Worm (Caenorhabditis elegans): ENCODE results near the gene C17F4.7.
"Not testable (repeated sequence)": the region's sequence is repeated elsewhere in the genome, so short reads cannot be mapped to it uniquely, and the experiment has no call there.

C17F4.7 gene

DNA sequence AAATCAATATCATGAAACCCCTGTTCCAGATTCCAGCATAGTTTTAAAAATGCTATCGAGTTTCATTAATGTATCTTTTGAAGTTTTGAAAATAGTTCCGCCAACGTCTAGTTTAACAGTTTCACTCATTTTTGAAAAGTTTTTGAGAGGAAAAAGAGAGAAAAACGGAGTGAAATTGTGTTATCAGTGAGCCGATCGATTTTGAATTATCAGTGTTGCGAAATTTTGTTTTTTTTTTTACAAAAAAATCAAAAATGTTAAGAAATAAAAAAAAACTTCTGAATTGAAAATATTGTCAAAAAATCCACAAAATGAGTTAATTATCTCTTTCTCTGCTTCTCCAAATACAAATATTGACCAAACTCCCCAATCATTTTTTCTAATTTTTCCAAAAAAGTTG lies 23.1 kb downstream of the C17F4.7 start, which contains the start of gene ZC239.13:
Gene ZC239.13, minus strand, starts transcription at position 154 of the 400 bp plus-strand sequence.
- TF ChIP-seq dve-1 (tag; optimal IDR thresholded peaks at IDR 0.05): no peak
- TF ChIP-seq pag-3 (tag; optimal IDR thresholded peaks at IDR 0.05; ENCODE audit: borderline replicate concordance): no peak
- no peak for TF ChIP-seq lin-11 (tag; optimal IDR thresholded peaks at IDR 0.05)
- no peak for TF ChIP-seq sox-4 (tag; optimal IDR thresholded peaks at IDR 0.05)
- TF ChIP-seq ceh-9 (tag; optimal IDR thresholded peaks at IDR 0.05): no peak
- TF ChIP-seq elt-4 (tag; optimal IDR thresholded peaks at IDR 0.05): no peak
- no peak for TF ChIP-seq nfya-1 (tag; optimal IDR thresholded peaks at IDR 0.05)
- TF ChIP-seq syd-9 (tag; optimal IDR thresholded peaks at IDR 0.05): no peak
- no peak for TF ChIP-seq nhr-11 (tag; optimal IDR thresholded peaks at IDR 0.05)
- no peak for TF ChIP-seq nhr-232 (tag; optimal IDR thresholded peaks at IDR 0.05)
- TF ChIP-seq T23F11.4 (GFP tag; optimal IDR thresholded peaks at IDR 0.05): no peak
- no peak for TF ChIP-seq npax-4 (tag; optimal IDR thresholded peaks at IDR 0.05)
- TF ChIP-seq eyg-1 (tag; optimal IDR thresholded peaks at IDR 0.05): no peak
- TF ChIP-seq ceh-2 (tag; optimal IDR thresholded peaks at IDR 0.05): no peak
- TF ChIP-seq ceh-45 (GFP tag; IDR thresholded peaks at IDR 0.05): no peak

DNA sequence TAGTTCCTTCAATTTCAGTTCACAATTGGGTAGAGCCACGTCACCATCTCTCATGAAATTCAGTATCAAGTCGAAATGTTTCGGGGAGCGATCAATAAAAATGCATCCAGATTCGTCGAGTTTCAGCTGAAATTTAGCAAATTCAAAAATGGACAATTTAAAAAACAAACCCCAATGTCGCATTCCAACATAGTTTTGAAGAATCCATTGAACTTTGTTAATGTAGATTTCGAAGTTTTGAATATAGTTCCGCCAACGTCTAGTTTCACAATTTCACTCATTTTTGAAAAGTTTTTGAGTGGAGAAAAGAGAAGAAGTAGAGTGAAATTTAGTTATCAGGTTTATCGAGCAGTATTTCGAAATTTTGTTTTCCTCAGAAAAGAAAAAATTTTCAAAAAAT lies 24.1 kb downstream of the C17F4.7 start, which contains the start of gene ZC239.14:
Gene ZC239.14, minus strand, starts transcription at position 305 of the 400 bp plus-strand sequence.
- TF ChIP-seq K09A11.1 (tag; optimal IDR thresholded peaks at IDR 0.05; ENCODE audit: insufficient read depth): no peak
- no peak for TF ChIP-seq odd-2 (tag; optimal IDR thresholded peaks at IDR 0.05)
- TF ChIP-seq ceh-24 (tag; optimal IDR thresholded peaks at IDR 0.05): no peak
- TF ChIP-seq pha-2 (tag; optimal IDR thresholded peaks at IDR 0.05): no peak
- no peak for TF ChIP-seq sox-2 (GFP tag; IDR thresholded peaks at IDR 0.05)
- no peak for TF ChIP-seq ceh-14 (tag; optimal IDR thresholded peaks at IDR 0.05)

DNA sequence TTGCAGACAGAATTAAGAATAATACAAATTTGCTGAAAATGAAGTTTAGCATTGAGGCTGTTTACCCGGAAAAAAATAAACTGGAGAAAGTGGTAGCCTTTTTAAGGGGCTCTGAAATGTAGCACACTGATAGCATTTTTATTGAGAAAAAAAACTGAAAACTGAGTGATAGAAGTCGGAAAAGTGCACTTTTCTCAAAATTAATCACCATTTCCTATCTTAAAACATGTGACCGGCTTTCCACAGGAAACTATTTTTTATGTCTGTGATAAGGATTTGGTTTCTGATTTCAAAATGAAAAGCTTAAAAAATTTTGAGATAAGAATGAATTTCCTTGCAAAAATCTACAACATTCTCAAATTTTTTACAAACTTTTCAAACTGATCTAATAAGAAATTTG lies 25.1 kb downstream of the C17F4.7 start, which contains the start of gene ZC239.22:
Gene ZC239.22, minus strand, starts transcription at position 101 of the 400 bp plus-strand sequence.
- TF ChIP-seq elt-4 (tag; optimal IDR thresholded peaks at IDR 0.05) (no peak), pat-9 (tag; optimal IDR thresholded peaks at IDR 0.05) (no peak), sox-2 (GFP tag; IDR thresholded peaks at IDR 0.05) (no peak), nhr-232 (tag; optimal IDR thresholded peaks at IDR 0.05) (no peak), nfya-1 (tag; optimal IDR thresholded peaks at IDR 0.05) (no peak), nhr-11 (tag; optimal IDR thresholded peaks at IDR 0.05) (no peak), ceh-2 (tag; optimal IDR thresholded peaks at IDR 0.05) (no peak), dve-1 (tag; optimal IDR thresholded peaks at IDR 0.05) (no peak), ref-2 (tag; optimal IDR thresholded peaks at IDR 0.05) (no peak), pha-4 (tag; optimal IDR thresholded peaks at IDR 0.05) (no peak), odd-2 (tag; optimal IDR thresholded peaks at IDR 0.05) (no peak), ceh-24 (tag; optimal IDR thresholded peaks at IDR 0.05) (no peak), ceh-45 (GFP tag; IDR thresholded peaks at IDR 0.05) (no peak), che-1 (tag; optimal IDR thresholded peaks at IDR 0.05) (no peak), pha-2 (tag; optimal IDR thresholded peaks at IDR 0.05) (no peak), ceh-22 (tag; optimal IDR thresholded peaks at IDR 0.05) (no peak), Y22D7AL.16 (tag; optimal IDR thresholded peaks at IDR 0.05) (no peak)

DNA sequence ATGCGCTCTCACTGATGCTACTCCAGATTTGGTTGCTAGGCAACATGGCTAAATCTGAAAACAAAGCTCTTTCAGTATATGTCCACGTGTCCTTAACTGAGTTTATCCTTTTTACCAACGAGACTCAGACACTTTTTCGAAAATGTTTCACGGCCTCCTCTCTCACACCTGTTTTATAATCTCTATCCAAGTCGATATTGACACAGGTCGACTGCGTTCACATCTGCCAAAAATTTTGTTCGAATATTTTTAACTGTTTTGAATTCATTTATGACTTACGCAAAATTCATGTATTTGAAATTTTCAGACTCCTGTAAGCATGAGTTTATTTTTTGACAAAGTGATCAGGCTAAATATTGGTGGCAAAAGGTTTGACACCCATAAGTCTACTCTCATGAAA lies 30.1 kb downstream of the C17F4.7 start, which contains the start of gene ZC239.3:
Gene ZC239.3, plus strand, starts transcription at position 301 of the 400 bp plus-strand sequence.
- TF ChIP-seq ets-4, elt-2, ttx-3 (tag; optimal IDR thresholded peaks at IDR 0.05): not testable (repeated sequence)

DNA sequence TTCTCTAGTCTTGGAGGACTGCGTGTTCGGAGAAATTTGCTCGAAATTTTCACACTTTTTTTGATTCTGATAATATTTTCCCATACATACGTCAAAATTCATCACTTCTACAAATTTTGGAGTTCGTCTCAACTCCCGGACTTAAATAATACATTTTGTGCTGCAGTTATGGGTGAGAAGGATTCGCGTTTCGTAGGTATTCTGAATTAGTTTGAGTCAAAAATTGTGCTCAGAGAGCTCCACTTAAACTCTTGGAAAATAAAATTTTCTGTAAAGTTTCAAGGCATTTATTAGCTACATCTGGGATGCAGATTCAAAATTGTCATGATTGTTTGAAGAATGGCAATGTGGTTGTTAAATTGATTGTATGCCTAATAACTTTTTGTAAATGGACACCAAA lies 31.9 kb downstream of the C17F4.7 start, which contains the start of gene ZC239.4:
Gene ZC239.4, plus strand, starts transcription at position 301 of the 400 bp plus-strand sequence.
- TF ChIP-seq fkh-10 (GFP tag; optimal IDR thresholded peaks at IDR 0.05) (no peak), madf-2 (tag; optimal IDR thresholded peaks at IDR 0.05) (no peak), ceh-22 (tag; optimal IDR thresholded peaks at IDR 0.05) (no peak)
